Fruit fly (Drosophila melanogaster): ENCODE measurements around the gene CG31050.

The CG31050 gene

DNA sequence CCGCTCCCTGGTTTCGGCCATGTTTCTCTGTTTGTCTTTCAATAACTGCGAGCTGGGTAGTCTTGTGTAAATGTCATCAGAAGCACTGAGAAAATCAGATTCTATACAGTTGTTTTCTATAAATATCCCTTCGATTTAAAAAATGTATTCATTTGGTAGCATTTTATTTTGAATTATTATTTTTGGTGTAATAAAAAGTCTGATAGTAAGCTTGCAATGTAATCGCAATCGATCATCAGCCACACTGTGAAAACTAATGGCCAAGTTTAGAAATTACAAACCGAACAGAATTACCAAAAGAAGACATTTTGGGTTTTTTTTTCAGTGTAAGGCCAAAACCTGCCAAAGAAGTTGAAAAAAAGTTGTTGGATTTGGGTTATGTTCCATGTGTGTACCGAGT is 29.5 kb downstream of the CG31050 start:
- TF ChIP-seq CrebA (GFP tag; optimal IDR thresholded peaks at IDR 0.05; ENCODE audit: borderline replicate concordance) = no peak
- no peak for TF ChIP-seq N (GFP tag; optimal IDR thresholded peaks at IDR 0.05)
- TF ChIP-seq GATAd (GFP tag; optimal IDR thresholded peaks at IDR 0.05) = no peak
- no peak for TF ChIP-seq Dif (GFP tag; optimal IDR thresholded peaks at IDR 0.05; ENCODE audit: partially characterized antibody)
- TF ChIP-seq foxo (GFP tag; optimal IDR thresholded peaks at IDR 0.05) = no peak
- TF ChIP-seq usp (GFP tag; optimal IDR thresholded peaks at IDR 0.05) = no peak
- no peak for TF ChIP-seq Jra (GFP tag; optimal IDR thresholded peaks at IDR 0.05)
- TF ChIP-seq Myc (optimal IDR thresholded peaks at IDR 0.05) = no peak
- no peak for TF ChIP-seq Hr78 (GFP tag; optimal IDR thresholded peaks at IDR 0.05)
- TF ChIP-seq br (GFP tag; optimal IDR thresholded peaks at IDR 0.05) = no peak
- no peak for TF ChIP-seq psq (GFP tag; optimal IDR thresholded peaks at IDR 0.05)
- no peak for TF ChIP-seq dmrt93B (GFP tag; optimal IDR thresholded peaks at IDR 0.05)

DNA sequence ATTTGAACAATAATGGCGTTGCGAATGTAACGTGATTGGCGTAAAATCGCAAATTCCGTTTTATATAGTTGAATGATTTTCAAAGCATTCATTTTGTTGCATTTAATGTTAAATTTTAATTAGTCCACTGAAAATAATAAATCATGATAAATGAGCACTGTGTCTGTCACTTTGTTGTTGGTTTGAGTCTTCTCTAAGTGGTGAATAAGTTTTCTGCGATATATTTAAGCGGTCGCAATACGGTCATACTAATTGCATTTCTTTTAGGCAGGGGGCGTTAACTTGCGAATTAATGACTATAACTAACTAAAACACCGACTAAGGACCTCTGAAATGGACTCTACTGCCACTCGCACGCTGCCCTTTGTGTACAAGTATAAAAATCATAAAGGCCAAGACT is 44.4 kb downstream of the CG31050 start, which contains the start of gene CG9986:
Gene CG9986 (plus strand): TSS at position 245 of the 400 bp plus-strand sequence.
- peak; percentile 56 for TF ChIP-seq Hr83 (GFP tag; optimal IDR thresholded peaks at IDR 0.05; ENCODE audit: poor library complexity, severe bottlenecking)
- TF ChIP-seq Myc (optimal IDR thresholded peaks at IDR 0.05) = peak; percentile 77
- TF ChIP-seq CrebA (GFP tag; optimal IDR thresholded peaks at IDR 0.05; ENCODE audit: borderline replicate concordance) = no peak

DNA sequence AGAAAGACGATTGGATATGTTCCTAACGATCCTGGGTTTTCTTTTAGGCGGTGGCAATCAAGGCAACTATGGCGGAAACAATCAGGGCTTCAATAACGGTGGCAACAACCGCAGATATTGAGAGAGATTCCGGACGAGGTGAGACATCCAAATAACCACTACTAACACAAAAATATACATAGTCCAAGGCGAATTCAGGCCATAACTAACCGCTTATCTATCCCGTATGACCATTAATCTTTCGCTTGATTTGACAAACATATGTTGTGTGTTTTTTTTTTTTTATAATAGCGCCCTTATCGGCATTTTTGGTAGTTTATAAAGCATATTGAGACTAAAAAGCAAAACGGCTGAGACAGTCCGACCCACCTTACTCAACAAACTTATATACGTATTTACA is 46.7 kb downstream of the CG31050 start:
- TF ChIP-seq Hr83 (GFP tag; optimal IDR thresholded peaks at IDR 0.05; ENCODE audit: poor library complexity, severe bottlenecking) (no peak), lola (GFP tag; optimal IDR thresholded peaks at IDR 0.05) (no peak), Jra (GFP tag; optimal IDR thresholded peaks at IDR 0.05) (no peak), dl (GFP tag; optimal IDR thresholded peaks at IDR 0.05; ENCODE audit: insufficient read depth in 1 of 2, partially characterized antibody in 2 of 2) (no peak), sv (GFP tag; optimal IDR thresholded peaks at IDR 0.05) (no peak), pan (optimal IDR thresholded peaks at IDR 0.05) (no peak), CG9705 (GFP tag; optimal IDR thresholded peaks at IDR 0.05) (no peak), usp (GFP tag; optimal IDR thresholded peaks at IDR 0.05) (no peak), rgr (GFP tag; optimal IDR thresholded peaks at IDR 0.05) (no peak), GATAd (GFP tag; optimal IDR thresholded peaks at IDR 0.05) (no peak), br (GFP tag; optimal IDR thresholded peaks at IDR 0.05) (no peak), CG32264 (GFP tag; optimal IDR thresholded peaks at IDR 0.05) (no peak), Rel (GFP tag; optimal IDR thresholded peaks at IDR 0.05) (no peak), Rel (tag; optimal IDR thresholded peaks at IDR 0.05) (no peak), Sp1 (GFP tag; optimal IDR thresholded peaks at IDR 0.05) (no peak), ey (GFP tag; optimal IDR thresholded peaks at IDR 0.05) (no peak)

- no peak for TF ChIP-seq Dfd (GFP tag; optimal IDR thresholded peaks at IDR 0.05)
- no peak for TF ChIP-seq brk (GFP tag; optimal IDR thresholded peaks at IDR 0.05)
- peak; percentile 44 for TF ChIP-seq Hnf4 (GFP tag; optimal IDR thresholded peaks at IDR 0.05)
- no peak for TF ChIP-seq woc (GFP tag; optimal IDR thresholded peaks at IDR 0.05)
- TF ChIP-seq CrebA (GFP tag; optimal IDR thresholded peaks at IDR 0.05; ENCODE audit: borderline replicate concordance) = no peak
- no peak for TF ChIP-seq CG32264 (GFP tag; optimal IDR thresholded peaks at IDR 0.05)
- TF ChIP-seq N (GFP tag; optimal IDR thresholded peaks at IDR 0.05) = no peak
- TF ChIP-seq OdsH (GFP tag; optimal IDR thresholded peaks at IDR 0.05) = no peak
- TF ChIP-seq Dif (GFP tag; optimal IDR thresholded peaks at IDR 0.05; ENCODE audit: partially characterized antibody) = no peak
- no peak for TF ChIP-seq Mio (GFP tag; optimal IDR thresholded peaks at IDR 0.05)
- peak; percentile 5 for TF ChIP-seq fru (GFP tag; optimal IDR thresholded peaks at IDR 0.05)
- no peak for TF ChIP-seq Rel (GFP tag; optimal IDR thresholded peaks at IDR 0.05)
- TF ChIP-seq Rel (tag; optimal IDR thresholded peaks at IDR 0.05) = peak; percentile 98
- no peak for TF ChIP-seq tai (GFP tag; optimal IDR thresholded peaks at IDR 0.05)
- peak; percentile 3 for TF ChIP-seq h (GFP tag; optimal IDR thresholded peaks at IDR 0.05)
- TF ChIP-seq pan (optimal IDR thresholded peaks at IDR 0.05) = no peak
- no peak for TF ChIP-seq lola (GFP tag; optimal IDR thresholded peaks at IDR 0.05)
- TF ChIP-seq CG9705 (GFP tag; optimal IDR thresholded peaks at IDR 0.05) = no peak
- TF ChIP-seq Jra (GFP tag; optimal IDR thresholded peaks at IDR 0.05) = no peak
- TF ChIP-seq jim (GFP tag; optimal IDR thresholded peaks at IDR 0.05) = no peak
- no peak for TF ChIP-seq foxo (GFP tag; optimal IDR thresholded peaks at IDR 0.05)
- peak; percentile 15 for TF ChIP-seq Sp1 (GFP tag; optimal IDR thresholded peaks at IDR 0.05)
- TF ChIP-seq psq (GFP tag; optimal IDR thresholded peaks at IDR 0.05) = no peak
- no peak for TF ChIP-seq dl (GFP tag; optimal IDR thresholded peaks at IDR 0.05; ENCODE audit: insufficient read depth in 1 of 2, partially characterized antibody in 2 of 2)
- TF ChIP-seq HLH106 (tag; optimal IDR thresholded peaks at IDR 0.05) = peak; percentile 4
- no peak for TF ChIP-seq ey (GFP tag; optimal IDR thresholded peaks at IDR 0.05)
- no peak for TF ChIP-seq dsf (GFP tag; optimal IDR thresholded peaks at IDR 0.05; ENCODE audit: borderline replicate concordance)
- TF ChIP-seq Vsx2 (GFP tag; optimal IDR thresholded peaks at IDR 0.05; ENCODE audit: partially characterized antibody) = no peak
- TF ChIP-seq Hr83 (GFP tag; optimal IDR thresholded peaks at IDR 0.05; ENCODE audit: poor library complexity, severe bottlenecking) = peak; percentile 25
- peak; percentile 63 for TF ChIP-seq Myc (optimal IDR thresholded peaks at IDR 0.05)
- no peak for TF ChIP-seq GATAd (GFP tag; optimal IDR thresholded peaks at IDR 0.05)
Observed at dm6 chr3R:28600144-28600792, 50.0 kb downstream of the CG31050 start.
